Worm (Caenorhabditis elegans): ENCODE measurements around the gene srh-34.

The srh-34 gene

DNA sequence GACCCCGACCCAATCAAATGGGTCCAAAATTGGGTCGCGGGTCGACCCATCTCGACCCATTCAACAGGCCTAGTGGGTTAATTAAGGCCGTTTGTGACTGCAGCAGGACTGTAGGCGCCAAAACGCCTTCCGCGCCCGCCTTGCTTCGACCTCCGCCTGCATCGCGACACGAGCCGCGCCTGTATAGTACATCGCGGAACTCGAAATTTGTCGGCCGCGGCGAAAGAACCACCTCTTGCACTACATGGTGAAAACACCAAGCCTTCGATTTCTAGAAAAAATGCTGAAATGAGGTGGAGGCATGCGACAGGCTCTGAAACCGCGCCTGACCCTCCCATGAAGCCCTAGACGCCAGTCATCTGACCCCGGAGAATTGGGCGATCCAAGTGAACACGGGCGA is 41.5 kb upstream of the srh-34 start:
- no peak for TF ChIP-seq hlh-6 (tag; optimal IDR thresholded peaks at IDR 0.05)
- TF ChIP-seq sox-2 (GFP tag; IDR thresholded peaks at IDR 0.05) = no peak
- no peak for TF ChIP-seq ceh-6 (GFP tag; optimal IDR thresholded peaks at IDR 0.05)
- TF ChIP-seq tbx-2 (tag; optimal IDR thresholded peaks at IDR 0.05) = no peak
- no peak for TF ChIP-seq elt-4 (tag; optimal IDR thresholded peaks at IDR 0.05)
- no peak for TF ChIP-seq sdc-2 (tag; optimal IDR thresholded peaks at IDR 0.05)
- no peak for TF ChIP-seq lim-6 (tag; optimal IDR thresholded peaks at IDR 0.05)
- no peak for TF ChIP-seq pax-1 (tag; optimal IDR thresholded peaks at IDR 0.05)
- TF ChIP-seq pros-1 (tag; optimal IDR thresholded peaks at IDR 0.05) = no peak
- TF ChIP-seq hlh-15 (tag; optimal IDR thresholded peaks at IDR 0.05) = no peak
- no peak for TF ChIP-seq rnt-1 (tag; optimal IDR thresholded peaks at IDR 0.05)
- no peak for TF ChIP-seq ceh-45 (GFP tag; IDR thresholded peaks at IDR 0.05)
- no peak for TF ChIP-seq ceh-2 (tag; optimal IDR thresholded peaks at IDR 0.05)
- TF ChIP-seq ceh-31 (tag; optimal IDR thresholded peaks at IDR 0.05) = no peak
- no peak for TF ChIP-seq hlh-30 (tag; optimal IDR thresholded peaks at IDR 0.05; ENCODE audit: insufficient read depth)

DNA sequence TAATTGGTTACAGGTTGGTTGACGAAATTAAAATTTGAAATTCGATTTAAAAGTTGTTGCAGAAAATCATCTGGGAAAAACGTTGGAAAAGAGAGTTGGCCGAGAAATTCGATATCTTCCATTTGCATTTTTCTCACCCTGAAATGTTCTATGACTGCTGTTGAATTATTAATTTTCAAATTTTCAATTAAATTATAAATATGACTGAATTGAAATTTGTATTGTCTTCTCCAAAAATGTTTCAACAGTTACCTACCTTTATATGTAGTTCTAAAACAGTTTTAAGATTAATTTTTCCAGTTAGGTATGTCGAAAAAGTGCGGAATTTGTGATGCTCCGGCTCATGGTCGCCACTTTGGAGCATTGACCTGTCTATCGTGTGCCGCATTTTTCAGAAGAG is 40.2 kb upstream of the srh-34 start, which contains the start of gene nhr-211:
nhr-211 (plus strand) TSS at position 301 of the 400 bp plus-strand sequence.
- TF ChIP-seq hlh-13 (GFP tag; optimal IDR thresholded peaks at IDR 0.05) (no peak), sox-4 (tag; optimal IDR thresholded peaks at IDR 0.05) (no peak), Y22D7AL.16 (tag; optimal IDR thresholded peaks at IDR 0.05) (no peak), syd-9 (tag; optimal IDR thresholded peaks at IDR 0.05) (no peak), ceh-9 (tag; optimal IDR thresholded peaks at IDR 0.05) (no peak), pat-9 (tag; optimal IDR thresholded peaks at IDR 0.05) (no peak), K02D7.2 (tag; optimal IDR thresholded peaks at IDR 0.05) (no peak), dmd-4 (tag; optimal IDR thresholded peaks at IDR 0.05; ENCODE audit: borderline replicate concordance) (no peak), rnt-1 (tag; optimal IDR thresholded peaks at IDR 0.05) (no peak), K09A11.1 (tag; optimal IDR thresholded peaks at IDR 0.05; ENCODE audit: insufficient read depth) (no peak), ceh-22 (tag; optimal IDR thresholded peaks at IDR 0.05) (no peak), fax-1 (tag; optimal IDR thresholded peaks at IDR 0.05) (no peak), pag-3 (tag; optimal IDR thresholded peaks at IDR 0.05; ENCODE audit: borderline replicate concordance) (no peak), fkh-6 (tag; optimal IDR thresholded peaks at IDR 0.05) (no peak)

DNA sequence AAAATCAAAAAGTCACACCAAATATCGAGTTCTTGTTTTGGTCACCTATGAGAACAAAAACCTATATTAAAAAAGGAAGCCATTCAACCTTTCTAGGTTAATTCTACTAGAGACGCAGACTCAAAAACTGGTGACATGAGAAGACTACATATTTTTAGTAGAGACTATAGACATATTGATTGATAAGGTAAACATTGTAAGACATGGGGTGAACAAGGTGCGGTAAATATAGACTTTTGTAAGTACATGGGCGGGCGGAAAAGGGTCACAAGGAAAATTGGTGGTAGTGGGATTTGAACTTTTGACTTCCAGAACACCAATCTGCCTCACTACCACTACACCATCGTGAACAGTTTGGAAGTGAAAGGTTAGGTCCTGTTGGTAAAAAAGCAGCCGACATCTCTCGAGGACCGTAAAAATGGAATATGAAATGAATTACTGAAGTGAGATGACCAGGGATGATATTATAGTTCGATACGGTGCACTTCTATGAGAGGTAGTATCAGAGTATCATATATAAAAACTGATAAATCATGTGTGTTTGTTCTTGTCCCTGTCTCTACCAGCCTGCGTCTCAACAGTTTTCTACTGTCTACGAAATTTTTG is 37.9 kb upstream of the srh-34 start, which contains the start of gene nhr-212:
nhr-212 (plus strand) TSS at position 573 of the 606 bp plus-strand sequence.
- TF ChIP-seq ztf-16 (tag; optimal IDR thresholded peaks at IDR 0.05) = no peak
- TF ChIP-seq ceh-19 (GFP tag; optimal IDR thresholded peaks at IDR 0.05) = no peak
- no peak for TF ChIP-seq elt-2 (tag; optimal IDR thresholded peaks at IDR 0.05)
- TF ChIP-seq che-1 (tag; optimal IDR thresholded peaks at IDR 0.05) = no peak
- TF ChIP-seq hlh-13 (GFP tag; optimal IDR thresholded peaks at IDR 0.05) = no peak
- no peak for TF ChIP-seq unc-86 (tag; optimal IDR thresholded peaks at IDR 0.05)
- no peak for TF ChIP-seq syd-9 (tag; optimal IDR thresholded peaks at IDR 0.05)
- no peak for TF ChIP-seq hlh-15 (tag; optimal IDR thresholded peaks at IDR 0.05)
- no peak for TF ChIP-seq F13H6.1 (tag; optimal IDR thresholded peaks at IDR 0.05)
- no peak for TF ChIP-seq T23F11.4 (GFP tag; optimal IDR thresholded peaks at IDR 0.05)
- no peak for TF ChIP-seq ceh-24 (tag; optimal IDR thresholded peaks at IDR 0.05)
- TF ChIP-seq ets-4 (tag; optimal IDR thresholded peaks at IDR 0.05) = no peak
- TF ChIP-seq unc-3 (GFP tag; conservative IDR thresholded peaks at IDR 0.05) = no peak
- TF ChIP-seq unc-3 (tag; optimal IDR thresholded peaks at IDR 0.05) = no peak

Measured in whole organism, late embryonic.